Worm (Caenorhabditis elegans): ENCODE measurements around the gene D1054.5.

Gene D1054.5

ce11 chrV:10726691-10727090 is 49.7 kb downstream of the D1054.5 start:
- no peak for TF ChIP-seq cnd-1 (tag; optimal IDR thresholded peaks at IDR 0.05)
- TF ChIP-seq M03D4.4 (tag; optimal IDR thresholded peaks at IDR 0.05), result no peak
- TF ChIP-seq nhr-2 (tag; optimal IDR thresholded peaks at IDR 0.05), result no peak
- TF ChIP-seq ceh-39 (tag; optimal IDR thresholded peaks at IDR 0.05), result no peak
- TF ChIP-seq ces-1 (GFP tag; optimal IDR thresholded peaks at IDR 0.05), result no peak

- TF ChIP-seq cnd-1 (tag; optimal IDR thresholded peaks at IDR 0.05) (no peak), tbx-8 (GFP tag; optimal IDR thresholded peaks at IDR 0.05) (no peak), M03D4.4 (tag; optimal IDR thresholded peaks at IDR 0.05) (no peak), mls-2 (tag; optimal IDR thresholded peaks at IDR 0.05) (no peak), ham-2 (GFP tag; optimal IDR thresholded peaks at IDR 0.05) (no peak), unc-62 (GFP tag; optimal IDR thresholded peaks at IDR 0.05) (no peak)
Observed at ce11 chrV:10725424-10725951, 50.9 kb downstream of the D1054.5 start.

- TF ChIP-seq snpc-4 (tag; optimal IDR thresholded peaks at IDR 0.05) (no peak), tbx-8 (GFP tag; optimal IDR thresholded peaks at IDR 0.05) (no peak), elt-3 (tag; optimal IDR thresholded peaks at IDR 0.05) (no peak), unc-39 (tag; optimal IDR thresholded peaks at IDR 0.05) (no peak), mab-5 (tag; optimal IDR thresholded peaks at IDR 0.05) (no peak), nhr-2 (tag; optimal IDR thresholded peaks at IDR 0.05) (no peak), drap-1 (GFP tag; optimal IDR thresholded peaks at IDR 0.05) (no peak), nhr-12 (tag; optimal IDR thresholded peaks at IDR 0.05) (no peak), ceh-43 (GFP tag; optimal IDR thresholded peaks at IDR 0.05) (no peak), lin-13 (tag; optimal IDR thresholded peaks at IDR 0.05) (no peak), nhr-76 (tag; optimal IDR thresholded peaks at IDR 0.05) (no peak), cnd-1 (tag; optimal IDR thresholded peaks at IDR 0.05) (no peak), mep-1 (tag; optimal IDR thresholded peaks at IDR 0.05) (no peak), unc-120 (tag; optimal IDR thresholded peaks at IDR 0.05; ENCODE audit: poor library complexity, severe bottlenecking) (no peak), ces-1 (GFP tag; optimal IDR thresholded peaks at IDR 0.05) (no peak), ceh-83 (GFP tag; optimal IDR thresholded peaks at IDR 0.05) (no peak), ceh-39 (tag; optimal IDR thresholded peaks at IDR 0.05) (no peak), lin-32 (GFP tag; optimal IDR thresholded peaks at IDR 0.05) (no peak), M03D4.4 (tag; optimal IDR thresholded peaks at IDR 0.05) (no peak), elt-1 (tag; optimal IDR thresholded peaks at IDR 0.05; ENCODE audit: borderline replicate concordance, insufficient read depth) (no peak)
Observed at ce11 chrV:10724472-10724871, 51.9 kb downstream of the D1054.5 start.

DNA sequence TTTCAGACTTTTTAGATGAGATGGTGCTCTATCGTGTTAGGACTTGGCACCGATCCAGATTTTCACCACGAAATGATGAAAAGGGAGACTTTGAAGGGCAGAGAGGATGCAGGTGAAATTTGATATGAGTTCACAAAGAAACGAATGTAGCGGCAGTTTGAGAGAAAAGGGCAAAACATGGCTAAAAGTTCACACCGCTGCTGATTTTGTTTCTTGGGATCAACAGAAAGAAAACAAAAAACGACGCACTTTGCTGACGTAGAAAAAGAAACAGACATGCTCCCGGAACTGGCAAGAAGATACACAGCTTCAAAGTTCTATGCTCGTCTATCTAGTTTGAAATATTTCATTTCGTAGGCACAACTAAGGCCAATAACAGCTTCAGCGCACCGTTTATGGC is 52.8 kb downstream of the D1054.5 start:
- TF ChIP-seq elt-3 (tag; optimal IDR thresholded peaks at IDR 0.05), result no peak
- TF ChIP-seq drap-1 (GFP tag; optimal IDR thresholded peaks at IDR 0.05), result no peak
- TF ChIP-seq flh-1 (GFP tag; optimal IDR thresholded peaks at IDR 0.05), result no peak
- TF ChIP-seq ceh-39 (tag; optimal IDR thresholded peaks at IDR 0.05), result no peak
- TF ChIP-seq lin-13 (tag; optimal IDR thresholded peaks at IDR 0.05), result no peak
- TF ChIP-seq nhr-28 (tag; optimal IDR thresholded peaks at IDR 0.05), result no peak
- no peak for TF ChIP-seq mls-2 (tag; optimal IDR thresholded peaks at IDR 0.05)
- no peak for TF ChIP-seq unc-62 (GFP tag; optimal IDR thresholded peaks at IDR 0.05)

DNA sequence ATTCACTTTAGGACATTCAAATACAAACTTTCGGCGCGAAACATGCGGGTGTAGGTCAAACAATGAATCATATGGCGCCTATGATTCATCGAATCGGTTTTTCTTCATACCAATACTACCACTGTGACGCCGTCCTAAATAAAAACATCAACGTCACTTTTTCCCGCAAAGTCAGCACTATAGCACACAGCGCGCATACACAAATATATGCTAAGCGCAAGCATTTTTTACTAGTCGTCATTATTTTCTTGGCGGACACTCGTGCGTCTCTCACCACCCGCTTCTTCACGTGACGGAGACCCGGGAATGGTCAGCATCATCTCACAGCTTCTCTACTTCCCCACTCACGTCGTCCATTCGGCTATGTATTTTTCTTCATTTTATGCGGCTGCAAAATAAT is 53.2 kb downstream of the D1054.5 start:
- TF ChIP-seq lsy-2 (tag; optimal IDR thresholded peaks at IDR 0.05) (no peak), nhr-237 (tag; optimal IDR thresholded peaks at IDR 0.05) (no peak), zip-8 (tag; optimal IDR thresholded peaks at IDR 0.05) (no peak), lin-13 (tag; optimal IDR thresholded peaks at IDR 0.05) (no peak), drap-1 (GFP tag; optimal IDR thresholded peaks at IDR 0.05) (no peak), elt-3 (tag; optimal IDR thresholded peaks at IDR 0.05) (no peak), mep-1 (tag; optimal IDR thresholded peaks at IDR 0.05) (no peak), lin-32 (GFP tag; optimal IDR thresholded peaks at IDR 0.05) (no peak), M03D4.4 (tag; optimal IDR thresholded peaks at IDR 0.05) (no peak), ceh-39 (tag; optimal IDR thresholded peaks at IDR 0.05) (no peak), mab-5 (tag; optimal IDR thresholded peaks at IDR 0.05) (no peak), hlh-1 (tag; optimal IDR thresholded peaks at IDR 0.05) (no peak), unc-39 (tag; optimal IDR thresholded peaks at IDR 0.05) (no peak), mls-2 (tag; optimal IDR thresholded peaks at IDR 0.05) (no peak), ces-1 (GFP tag; optimal IDR thresholded peaks at IDR 0.05) (no peak), sptf-1 (tag; optimal IDR thresholded peaks at IDR 0.05) (no peak)
